Worm (Caenorhabditis elegans) whole organism, L2 larva: ENCODE data around the gene tag-325.

ENCODE experiments used
- C34F6.9 ChIP-seq: fragments of 150-350 bp; optimal IDR thresholded peaks from 2 replicates; lab custom pipeline; 2014; ENCODE audit warnings: missing biosample characterization, missing genetic modification characterization
- F13H6.1 ChIP-seq: sonication (generic microtip); optimal IDR thresholded peaks from 2 replicates; lab custom pipeline; 2016; ENCODE audit warnings: missing genetic modification characterization, missing compliant biosample characterization
- R02D3.7 ChIP-seq: fragments of 150-350 bp; optimal IDR thresholded peaks from 2 replicates; lab custom pipeline; 2014; ENCODE audit warnings: missing biosample characterization, missing genetic modification characterization
- Y55F3AM.14 ChIP-seq: fragments of 200-800 bp; sonication (Bioruptor generic); optimal IDR thresholded peaks from 2 replicates; lab custom pipeline; 2018; ENCODE audit warnings: mild to moderate bottlenecking, missing genetic modification characterization, missing compliant biosample characterization
- ZK546.5 ChIP-seq: sonication (generic microtip); optimal IDR thresholded peaks from 2 replicates; lab custom pipeline; 2017; ENCODE audit warnings: missing biosample characterization, missing genetic modification characterization
- alr-1 ChIP-seq: fragments of 150-350 bp; optimal IDR thresholded peaks from 2 replicates; lab custom pipeline; 2014; ENCODE audit warnings: missing biosample characterization, missing genetic modification characterization
- ama-1 ChIP-seq: fragments of 150-350 bp; optimal IDR thresholded peaks from 2 replicates; lab custom pipeline; 2018; ENCODE audit warnings: inconsistent platforms
- blmp-1 ChIP-seq: sonication (generic microtip); optimal IDR thresholded peaks from 2 replicates; lab custom pipeline; 2017; ENCODE audit warnings: missing genetic modification characterization, mild to moderate bottlenecking, missing compliant biosample characterization, antibody characterized with exemption, moderate library complexity; ENCODE audit not compliant: insufficient read depth
- ceh-16 ChIP-seq: fragments of 150-350 bp; optimal IDR thresholded peaks from 2 replicates; lab custom pipeline; 2014; ENCODE audit warnings: missing biosample characterization, missing genetic modification characterization
- dmd-4 ChIP-seq: sonication (generic microtip); optimal IDR thresholded peaks from 2 replicates; lab custom pipeline; 2017; ENCODE audit warnings: missing biosample characterization, missing genetic modification characterization
- elt-1 ChIP-seq: fragments of 150-350 bp; optimal IDR thresholded peaks from 2 replicates; lab custom pipeline; 2014; ENCODE audit warnings: missing biosample characterization, missing genetic modification characterization
- elt-3 ChIP-seq: sonication (generic microtip); optimal IDR thresholded peaks from 2 replicates; lab custom pipeline; 2017; ENCODE audit warnings: missing biosample characterization, missing genetic modification characterization
- fos-1 ChIP-seq: fragments of 150-350 bp; optimal IDR thresholded peaks from 2 replicates; lab custom pipeline; 2014; ENCODE audit warnings: missing biosample characterization, missing genetic modification characterization
- lin-11 ChIP-seq: fragments of 150-350 bp; sonication (generic microtip); optimal IDR thresholded peaks from 2 replicates; lab custom pipeline; 2014; ENCODE audit warnings: missing biosample characterization, missing genetic modification characterization, inconsistent platforms, mixed read lengths
- lin-13 ChIP-seq: fragments of 150-350 bp; optimal IDR thresholded peaks from 2 replicates; lab custom pipeline; 2014; ENCODE audit warnings: missing biosample characterization, missing genetic modification reagents, missing genetic modification characterization
- lsy-2 ChIP-seq, 2 experiments: fragments of 150-350 bp in 1 of 2; sonication (generic microtip) in 1 of 2; optimal IDR thresholded peaks; 2 replicates each; lab custom pipeline; 2014 to 2017; ENCODE audit warnings: missing biosample characterization in 2 of 2, missing genetic modification characterization in 2 of 2
- mab-5 ChIP-seq: fragments of 150-350 bp; optimal IDR thresholded peaks from 2 replicates; lab custom pipeline; 2014; ENCODE audit warnings: missing biosample characterization, missing genetic modification characterization
- mbf-1 ChIP-seq: sonication (generic microtip); optimal IDR thresholded peaks from 2 replicates; lab custom pipeline; 2017; ENCODE audit warnings: missing biosample characterization, missing genetic modification characterization
- mdl-1 ChIP-seq, 2 experiments: fragments of 150-350 bp in 1 of 2; sonication (generic microtip) in 1 of 2; optimal IDR thresholded peaks; 2 replicates each; lab custom pipeline; 2017; ENCODE audit warnings: missing biosample characterization in 2 of 2, missing genetic modification characterization in 2 of 2
- nhr-10 ChIP-seq: sonication (generic microtip); optimal IDR thresholded peaks from 2 replicates; lab custom pipeline; 2017; ENCODE audit warnings: missing biosample characterization, missing genetic modification characterization
- nhr-21 ChIP-seq: fragments of 150-350 bp; optimal IDR thresholded peaks from 2 replicates; lab custom pipeline; 2014; ENCODE audit warnings: missing biosample characterization, missing genetic modification characterization
- nhr-23 ChIP-seq: fragments of 150-350 bp; optimal IDR thresholded peaks from 2 replicates; lab custom pipeline; 2014; ENCODE audit warnings: missing biosample characterization, missing genetic modification reagents, missing genetic modification characterization
- nhr-25 ChIP-seq: fragments of 150-350 bp; sonication (generic microtip); optimal IDR thresholded peaks from 3 replicates; lab custom pipeline; 2014; ENCODE audit warnings: missing biosample characterization, missing genetic modification characterization
- nhr-6 ChIP-seq: fragments of 150-350 bp; optimal IDR thresholded peaks from 2 replicates; lab custom pipeline; 2014; ENCODE audit warnings: missing biosample characterization, missing genetic modification characterization
- nhr-77 ChIP-seq: fragments of 150-350 bp; optimal IDR thresholded peaks from 2 replicates; lab custom pipeline; 2014; ENCODE audit warnings: missing biosample characterization, missing genetic modification characterization
- skn-1 ChIP-seq: sonication (generic microtip); optimal IDR thresholded peaks from 2 replicates; lab custom pipeline; 2017; ENCODE audit warnings: missing biosample characterization, missing genetic modification characterization
- sma-3 ChIP-seq: sonication (generic microtip); optimal IDR thresholded peaks from 2 replicates; lab custom pipeline; 2016; ENCODE audit warnings: missing genetic modification reagents, missing genetic modification characterization, missing compliant biosample characterization
- sma-9 ChIP-seq, 2 experiments: fragments of 150-350 bp in 1 of 2; sonication (generic microtip) in 1 of 2; optimal IDR thresholded peaks; 2 replicates each; lab custom pipeline; 2014 to 2016; ENCODE audit warnings: missing genetic modification characterization in 2 of 2, mild to moderate bottlenecking in 1 of 2, missing biosample characterization in 1 of 2, missing compliant biosample characterization in 1 of 2, missing genetic modification reagents in 1 of 2, moderate library complexity in 1 of 2
- snpc-4 ChIP-seq: fragments of 150-350 bp; optimal IDR thresholded peaks from 2 replicates; lab custom pipeline; 2014; ENCODE audit warnings: missing biosample characterization, missing genetic modification characterization
- unc-39 ChIP-seq: fragments of 150-350 bp; optimal IDR thresholded peaks from 2 replicates; lab custom pipeline; 2014; ENCODE audit warnings: missing biosample characterization, missing genetic modification characterization
- unc-55 ChIP-seq: fragments of 150-350 bp; sonication (generic microtip); optimal IDR thresholded peaks from 3 replicates; lab custom pipeline; 2014; ENCODE audit warnings: missing biosample characterization, missing genetic modification reagents, missing genetic modification characterization
- unc-62 ChIP-seq: fragments of 150-350 bp; optimal IDR thresholded peaks from 2 replicates; lab custom pipeline; 2014; ENCODE audit warnings: missing biosample characterization, missing genetic modification reagents, missing genetic modification characterization
- ztf-1 ChIP-seq: fragments of 200-800 bp; sonication (Bioruptor generic); conservative IDR thresholded peaks from 2 replicates; pipeline ENCODE4 v1.3.6; 2022; ENCODE audit warnings: missing genetic modification characterization, missing compliant biosample characterization

Gene tag-325

DNA sequence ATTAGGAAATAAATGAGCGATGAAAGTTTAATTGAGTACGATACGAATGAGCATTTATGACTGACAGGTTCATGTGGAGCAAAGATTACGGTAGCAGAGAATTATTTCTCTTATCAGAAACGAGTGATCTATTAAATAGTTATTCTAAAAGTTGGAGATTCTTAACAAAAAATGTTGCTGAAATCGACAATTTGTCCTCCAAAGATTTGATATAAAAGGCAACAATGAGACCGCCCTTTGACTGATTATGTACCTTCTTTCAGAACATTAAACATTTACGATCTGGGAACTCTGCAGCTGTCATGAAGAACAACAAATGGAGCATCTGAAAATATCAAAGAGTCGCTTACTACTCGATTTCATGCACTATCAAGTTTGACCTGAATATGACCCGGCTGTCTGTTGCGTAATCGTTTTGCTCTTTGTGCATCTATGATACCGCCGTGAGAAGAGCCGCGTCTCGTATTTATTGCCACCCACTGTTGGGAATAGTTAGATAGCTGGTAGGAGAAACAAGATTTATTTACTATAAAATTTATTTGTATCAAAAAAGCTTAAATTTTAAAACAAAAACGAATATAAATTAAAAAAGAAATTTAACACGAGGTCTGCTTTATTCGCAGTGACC, 13.0 kb downstream of the tag-325 start, which contains the start of gene pal-1:
Gene pal-1 (minus strand): TSS at position 51 of the 628 bp plus-strand sequence.
- TF ChIP-seq unc-55 (GFP tag; lab: Kevin White, UChicago) (no peak), fos-1 (tag; lab: Kevin White, UChicago) (no peak), ZK546.5 (no peak), skn-1 (tag; lab: Kevin White, UChicago) (no peak), nhr-6 (tag; lab: Kevin White, UChicago) (no peak), mbf-1 (tag; lab: Kevin White, UChicago) (no peak), ama-1 (lab: Kevin White, UChicago) (no peak), blmp-1 (tag; lab: Kevin White, UChicago) (no peak), lin-13 (GFP tag; lab: Kevin White, UChicago) (no peak), nhr-10 (tag; lab: Kevin White, UChicago) (no peak)

DNA sequence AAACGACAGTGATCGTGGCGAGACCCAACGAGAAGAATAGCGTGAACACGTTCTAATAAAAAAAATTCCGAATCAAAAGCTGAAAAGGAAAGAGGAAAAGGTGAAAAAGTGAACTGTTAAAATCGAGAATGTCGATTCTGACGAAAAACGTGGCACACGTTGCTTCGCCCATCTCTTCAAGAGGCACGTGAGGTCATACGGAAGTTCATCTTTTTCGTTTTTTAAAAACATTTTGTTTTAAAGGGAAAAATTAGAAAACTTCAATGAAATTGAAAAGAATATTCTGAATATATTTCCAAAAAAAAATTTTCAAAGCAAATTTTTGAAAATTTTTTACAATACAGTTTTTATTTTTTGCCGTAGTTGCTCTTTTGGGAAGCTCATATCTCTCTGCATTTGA, 14.6 kb downstream of the tag-325 start, which contains the start of gene C38D4.7:
Gene C38D4.7 (minus strand): TSS at position 101 of the 400 bp plus-strand sequence.
- TF ChIP-seq nhr-6 (tag; lab: Kevin White, UChicago): no peak
- TF ChIP-seq sma-3 (GFP tag; lab: Kevin White, UChicago): no peak
- no peak for TF ChIP-seq F13H6.1 (tag; lab: Kevin White, UChicago)
- TF ChIP-seq mab-5: no peak
- TF ChIP-seq mdl-1 (tag; optimal IDR thresholded peaks at IDR 0.05; lab: Kevin White, UChicago): no peak
- TF ChIP-seq lin-11: no peak
- TF ChIP-seq R02D3.7 (tag; lab: Kevin White, UChicago): no peak
- no peak for TF ChIP-seq alr-1 (tag; lab: Kevin White, UChicago)
- no peak for TF ChIP-seq mbf-1 (tag; lab: Kevin White, UChicago)
- no peak for TF ChIP-seq ceh-16 (tag; lab: Kevin White, UChicago)
- TF ChIP-seq, all 48 proteins: peak for 0

DNA sequence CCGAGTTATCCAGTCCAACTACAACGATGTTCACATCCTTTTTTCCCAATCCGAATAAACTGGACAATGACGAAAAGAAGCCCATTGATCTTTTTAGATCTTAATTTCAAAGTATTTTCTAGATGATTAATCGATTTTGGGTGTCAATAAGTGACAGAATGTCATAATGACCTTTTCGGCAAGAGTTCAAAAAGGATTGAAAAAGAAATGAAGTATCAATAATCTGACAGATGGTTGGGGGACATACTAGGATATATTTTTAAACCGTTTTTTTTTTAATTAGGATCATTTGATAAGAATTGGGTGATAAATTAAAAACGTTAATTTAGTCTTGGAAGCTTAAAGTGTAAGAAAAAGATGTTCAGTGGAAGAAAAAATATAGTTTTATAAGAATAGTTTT, 18.1 kb downstream of the tag-325 start, which contains the start of gene arl-6:
Gene arl-6 (minus strand): TSS at position 101 of the 400 bp plus-strand sequence.
- TF ChIP-seq nhr-23 (tag; lab: Kevin White, UChicago) (no peak), nhr-21 (tag; lab: Kevin White, UChicago) (no peak), nhr-25 (tag; lab: Kevin White, UChicago) (no peak), skn-1 (tag; lab: Kevin White, UChicago) (no peak), nhr-10 (tag; lab: Kevin White, UChicago) (no peak), dmd-4 (tag; lab: Kevin White, UChicago) (no peak), lsy-2 (tag; optimal IDR thresholded peaks at IDR 0.05; lab: Kevin White, UChicago) (no peak), unc-39 (tag; lab: Kevin White, UChicago) (no peak), C34F6.9 (tag; lab: Kevin White, UChicago) (no peak), lin-11 (no peak), sma-9 (GFP tag; optimal IDR thresholded peaks at IDR 0.05; lab: Kevin White, UChicago) (no peak), sma-9 (tag; optimal IDR thresholded peaks at IDR 0.05; lab: Kevin White, UChicago) (no peak), alr-1 (tag; lab: Kevin White, UChicago) (no peak), R02D3.7 (tag; lab: Kevin White, UChicago) (no peak), snpc-4 (tag; lab: Kevin White, UChicago) (no peak), elt-3 (no peak), mdl-1 (tag; optimal IDR thresholded peaks at IDR 0.05; lab: Kevin White, UChicago) (no peak), ama-1 (lab: Kevin White, UChicago) (no peak), ZK546.5 (no peak), unc-62 (GFP tag; lab: Kevin White, UChicago) (no peak)

DNA sequence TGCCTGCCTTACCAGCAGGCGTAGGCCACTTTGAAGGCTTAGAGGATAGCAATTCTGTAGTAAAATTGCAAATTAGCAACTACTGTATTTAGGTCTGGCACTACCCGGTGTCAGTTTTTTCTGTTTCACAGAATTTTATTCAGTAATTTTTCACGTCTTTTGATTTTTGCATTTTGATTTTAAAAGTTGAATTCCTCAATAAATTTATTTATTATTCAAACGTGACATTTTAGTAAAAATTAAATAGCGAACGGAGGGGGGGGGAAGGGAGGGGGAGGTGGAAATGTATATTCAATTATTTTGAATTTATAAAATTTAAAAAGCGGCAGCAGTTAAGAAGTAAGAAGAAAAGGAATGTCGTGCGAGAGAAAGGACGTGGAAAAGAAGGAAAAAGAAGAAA, 20.6 kb downstream of the tag-325 start, which contains the start of gene F26A1.4:
Gene F26A1.4 (plus strand): TSS at position 301 of the 400 bp plus-strand sequence.
- no peak for TF ChIP-seq sma-9 (GFP tag; optimal IDR thresholded peaks at IDR 0.05; lab: Kevin White, UChicago)
- no peak for TF ChIP-seq sma-9 (tag; optimal IDR thresholded peaks at IDR 0.05; lab: Kevin White, UChicago)
- TF ChIP-seq nhr-77 (tag; lab: Kevin White, UChicago): no peak
- no peak for TF ChIP-seq lsy-2 (tag; optimal IDR thresholded peaks at IDR 0.05; lab: Kevin White, UChicago)
- no peak for TF ChIP-seq ztf-1
- no peak for TF ChIP-seq nhr-6 (tag; lab: Kevin White, UChicago)
- TF ChIP-seq elt-1 (tag; lab: Kevin White, UChicago): no peak
- TF ChIP-seq R02D3.7 (tag; lab: Kevin White, UChicago): no peak
- no peak for TF ChIP-seq ZK546.5
- no peak for TF ChIP-seq ama-1 (lab: Kevin White, UChicago)
- TF ChIP-seq Y55F3AM.14 (GFP tag; lab: Kevin White, UChicago): no peak
- no peak for TF ChIP-seq mbf-1 (tag; lab: Kevin White, UChicago)
- TF ChIP-seq, all 48 proteins: peak for 0
